Worm (Caenorhabditis elegans) whole organism, L1 larva: ENCODE results near the gene F10D7.4.

Experiments used
- aha-1 ChIP-seq: fragments of 150-350 bp; optimal IDR thresholded peaks from 2 replicates; lab custom pipeline; 2014; ENCODE audit warnings: missing biosample characterization, missing genetic modification characterization
- ama-1 ChIP-seq: fragments of 150-350 bp; optimal IDR thresholded peaks from 2 replicates; lab custom pipeline; 2014
- elt-2 ChIP-seq: sonication (generic microtip); optimal IDR thresholded peaks from 2 replicates; lab custom pipeline; 2016; ENCODE audit warnings: missing genetic modification characterization, mild to moderate bottlenecking, inconsistent platforms, missing compliant biosample characterization, missing genetic modification reagents
- elt-3 ChIP-seq, 6 experiments: fragments of 150-350 bp in 1 of 6; sonication (generic microtip); optimal IDR thresholded peaks; 2 replicates each; lab custom pipeline; 2017 to 2018; ENCODE audit warnings: missing biosample characterization in 6 of 6, missing genetic modification characterization in 6 of 6, inconsistent platforms in 1 of 6
- fkh-8 ChIP-seq: sonication (generic microtip); optimal IDR thresholded peaks from 2 replicates; lab custom pipeline; 2016; ENCODE audit warnings: mild to moderate bottlenecking, missing genetic modification characterization, missing compliant biosample characterization
- lin-13 ChIP-seq: fragments of 150-350 bp; optimal IDR thresholded peaks from 2 replicates; lab custom pipeline; 2014; ENCODE audit warnings: missing biosample characterization, missing genetic modification reagents, missing genetic modification characterization
- lin-35 ChIP-seq, 2 experiments: fragments of 150-350 bp; optimal IDR thresholded peaks; 2 replicates each; lab custom pipeline; 2014; ENCODE audit warnings: missing biosample characterization in 2 of 2, missing genetic modification characterization in 2 of 2, missing genetic modification reagents in 2 of 2
- mep-1 ChIP-seq: fragments of 150-350 bp; optimal IDR thresholded peaks from 2 replicates; lab custom pipeline; 2014; ENCODE audit warnings: missing biosample characterization, missing genetic modification characterization
- nhr-11 ChIP-seq: fragments of 150-350 bp; optimal IDR thresholded peaks from 2 replicates; lab custom pipeline; 2014; ENCODE audit warnings: missing biosample characterization, missing genetic modification characterization
- nhr-77 ChIP-seq: fragments of 150-350 bp; optimal IDR thresholded peaks from 2 replicates; lab custom pipeline; 2014; ENCODE audit warnings: missing biosample characterization, missing genetic modification characterization
- skn-1 ChIP-seq: fragments of 150-350 bp; optimal IDR thresholded peaks from 2 replicates; lab custom pipeline; 2014; ENCODE audit warnings: missing biosample characterization, missing genetic modification characterization
- ztf-11 ChIP-seq, 2 experiments: sonication (generic microtip); optimal IDR thresholded peaks; 2 replicates each; lab custom pipeline; 2016 to 2017; ENCODE audit warnings: missing genetic modification characterization in 2 of 2, missing biosample characterization in 1 of 2, missing compliant biosample characterization in 1 of 2

- TF ChIP-seq elt-3 (tag; optimal IDR thresholded peaks at IDR 0.05; lab: Kevin White, UChicago) (no peak), lin-35 (GFP tag; optimal IDR thresholded peaks at IDR 0.05; lab: Kevin White, UChicago) (no peak), nhr-77 (no peak), ama-1 (lab: Kevin White, UChicago) (no peak), aha-1 (tag; lab: Kevin White, UChicago) (no peak), elt-2 (tag; lab: Kevin White, UChicago) (no peak), mep-1 (tag; lab: Kevin White, UChicago) (no peak), lin-13 (no peak), nhr-11 (no peak), skn-1 (tag; lab: Kevin White, UChicago) (no peak), fkh-8 (tag; lab: Kevin White, UChicago) (no peak), ztf-11 (tag; optimal IDR thresholded peaks at IDR 0.05; lab: Kevin White, UChicago) (no peak)
These were observed 4.3 kb upstream of the F10D7.4 start for ce11 chrX:17386130-17386529.
